Worm (Caenorhabditis elegans) whole organism, young adult: Measurements from ENCODE around the gene best-23.
A peak's percentile ranks its signal among the peaks of the same experiment; 100 is the strongest.

Experiments used
- B0261.1 ChIP-seq: sonication (generic microtip); optimal IDR thresholded peaks from 2 replicates; lab custom pipeline; 2016; ENCODE audit warnings: mild to moderate bottlenecking, missing genetic modification characterization, moderate library complexity, missing compliant biosample characterization
- B0336.3 ChIP-seq: fragments of 200-800 bp; sonication (Bioruptor generic); IDR thresholded peaks from 2 replicates; pipeline ENCODE4 v1.3.6; 2022; ENCODE audit warnings: missing genetic modification characterization, missing compliant biosample characterization
- C06A6.2 ChIP-seq: fragments of 200-800 bp; sonication (Bioruptor generic); conservative IDR thresholded peaks from 2 replicates; pipeline ENCODE4 v1.3.6; 2022; ENCODE audit warnings: missing genetic modification characterization, missing compliant biosample characterization
- F33H1.4 ChIP-seq: fragments of 200-800 bp; sonication (Bioruptor generic); IDR thresholded peaks from 2 replicates; pipeline ENCODE4 v1.3.6; 2022; ENCODE audit warnings: missing genetic modification reagents, missing genetic modification characterization, missing compliant biosample characterization
- F39B2.1 ChIP-seq: fragments of 200-800 bp; sonication (Bioruptor generic); IDR thresholded peaks from 2 replicates; pipeline ENCODE4 v1.3.6; 2022; ENCODE audit warnings: missing genetic modification reagents, missing genetic modification characterization, missing compliant biosample characterization
- F55B11.4 ChIP-seq: sonication (generic microtip); optimal IDR thresholded peaks from 2 replicates; lab custom pipeline; 2016; ENCODE audit warnings: missing compliant biosample characterization, missing genetic modification characterization, borderline replicate concordance; ENCODE audit not compliant: insufficient read depth
- F57A8.1 ChIP-seq: fragments of 200-800 bp; sonication (Bioruptor generic); optimal IDR thresholded peaks from 2 replicates; lab custom pipeline; 2018; ENCODE audit warnings: mild to moderate bottlenecking, missing genetic modification characterization, moderate library complexity, missing compliant biosample characterization
- F57C9.4 ChIP-seq: sonication (generic microtip); optimal IDR thresholded peaks from 2 replicates; lab custom pipeline; 2017; ENCODE audit warnings: mild to moderate bottlenecking, missing genetic modification characterization, missing compliant biosample characterization
- K11D2.4 ChIP-seq: fragments of 200-800 bp; sonication (Bioruptor generic); IDR thresholded peaks from 2 replicates; pipeline ENCODE4 v1.3.6; 2022; ENCODE audit warnings: missing genetic modification reagents, missing genetic modification characterization, missing compliant biosample characterization
- K12H6.12 ChIP-seq: fragments of 200-800 bp; sonication (Bioruptor generic); optimal IDR thresholded peaks from 2 replicates; lab custom pipeline; 2018; ENCODE audit warnings: mild to moderate bottlenecking, missing genetic modification characterization, missing compliant biosample characterization
- T07F8.4 ChIP-seq: sonication (generic microtip); optimal IDR thresholded peaks from 2 replicates; lab custom pipeline; 2016; ENCODE audit warnings: mild to moderate bottlenecking, missing genetic modification characterization, moderate library complexity, missing compliant biosample characterization
- Y67H2A.10 ChIP-seq: fragments of 200-800 bp; sonication (Bioruptor generic); conservative IDR thresholded peaks from 2 replicates; pipeline ENCODE4 v1.3.6; 2022; ENCODE audit warnings: missing genetic modification reagents, missing genetic modification characterization, missing compliant biosample characterization
- Y79H2A.3 ChIP-seq: fragments of 200-800 bp; sonication (Bioruptor generic); conservative IDR thresholded peaks from 2 replicates; pipeline ENCODE4 v1.3.6; 2022; ENCODE audit warnings: missing genetic modification reagents, missing genetic modification characterization, missing compliant biosample characterization
- ama-1 ChIP-seq, 3 experiments: fragments of 150-350 bp in 1 of 3; sonication (generic microtip) in 2 of 3; optimal IDR thresholded peaks; 2 replicates each; lab custom pipeline; 2014 to 2018; ENCODE audit warnings: missing biosample characterization in 2 of 3, missing genetic modification characterization in 2 of 3, missing genetic modification reagents in 2 of 3
- aptf-3 ChIP-seq: fragments of 200-800 bp; sonication (Bioruptor generic); IDR thresholded peaks from 2 replicates; pipeline ENCODE4 v1.3.6; 2022; ENCODE audit warnings: missing genetic modification characterization, missing compliant biosample characterization
- attf-5 ChIP-seq: fragments of 200-800 bp; sonication (Bioruptor generic); optimal IDR thresholded peaks from 2 replicates; lab custom pipeline; 2018; ENCODE audit warnings: mild to moderate bottlenecking, missing genetic modification characterization, missing compliant biosample characterization
- attf-6 ChIP-seq: fragments of 200-800 bp; sonication (Bioruptor generic); IDR thresholded peaks from 2 replicates; pipeline ENCODE4 v1.3.6; 2022; ENCODE audit warnings: missing genetic modification reagents, missing genetic modification characterization, missing compliant biosample characterization
- bed-2 ChIP-seq: fragments of 200-800 bp; sonication (Bioruptor generic); IDR thresholded peaks from 2 replicates; pipeline ENCODE4 v1.3.6; 2022; ENCODE audit warnings: missing genetic modification reagents, missing genetic modification characterization, missing compliant biosample characterization
- cebp-1 ChIP-seq, 2 experiments: fragments of 200-800 bp in 1 of 2; sonication (Bioruptor generic) in 1 of 2; sonication (generic microtip) in 1 of 2; IDR thresholded peaks in 1 of 2; optimal IDR thresholded peaks in 1 of 2; 2 replicates each; pipeline versions ENCODE4 v1.3.6 to Lab custom; 2017 to 2022; ENCODE audit warnings: missing compliant biosample characterization in 2 of 2, missing genetic modification characterization in 2 of 2, mild to moderate bottlenecking in 1 of 2, missing genetic modification reagents in 1 of 2, moderate library complexity in 1 of 2
- ceh-27 ChIP-seq: fragments of 200-800 bp; sonication (Bioruptor generic); optimal IDR thresholded peaks from 2 replicates; lab custom pipeline; 2018; ENCODE audit warnings: mild to moderate bottlenecking, missing genetic modification characterization, moderate library complexity, missing compliant biosample characterization
- ceh-79 ChIP-seq: sonication (generic microtip); optimal IDR thresholded peaks from 2 replicates; lab custom pipeline; 2017; ENCODE audit warnings: mild to moderate bottlenecking, missing genetic modification characterization, missing compliant biosample characterization
- dox-1 ChIP-seq: fragments of 200-800 bp; sonication (Bioruptor generic); IDR thresholded peaks from 2 replicates; pipeline ENCODE4 v1.3.6; 2022; ENCODE audit warnings: missing genetic modification reagents, missing genetic modification characterization, missing compliant biosample characterization
- dpff-1 ChIP-seq: sonication (generic microtip); optimal IDR thresholded peaks from 2 replicates; lab custom pipeline; 2017; ENCODE audit warnings: mild to moderate bottlenecking, missing genetic modification characterization, missing compliant biosample characterization
- egl-44 ChIP-seq: fragments of 200-800 bp; sonication (Bioruptor generic); IDR thresholded peaks from 2 replicates; pipeline ENCODE4 v1.3.6; 2022; ENCODE audit warnings: missing genetic modification reagents, missing genetic modification characterization, missing compliant biosample characterization
- ekl-4 ChIP-seq: fragments of 200-800 bp; sonication (Bioruptor generic); IDR thresholded peaks from 2 replicates; pipeline ENCODE4 v1.3.6; 2022; ENCODE audit warnings: missing genetic modification reagents, missing genetic modification characterization, missing compliant biosample characterization
- fkh-3 ChIP-seq: sonication (generic microtip); optimal IDR thresholded peaks from 2 replicates; lab custom pipeline; 2016; ENCODE audit warnings: mild to moderate bottlenecking, missing genetic modification characterization, missing compliant biosample characterization
- him-1 ChIP-seq: sonication (generic microtip); optimal IDR thresholded peaks from 2 replicates; lab custom pipeline; 2016; ENCODE audit warnings: missing genotype, missing genetic modification reagents, missing genetic modification characterization, missing compliant biosample characterization
- hlh-12 ChIP-seq: sonication (generic microtip); optimal IDR thresholded peaks from 2 replicates; lab custom pipeline; 2016; ENCODE audit warnings: missing genetic modification characterization, missing compliant biosample characterization
- hrde-1 ChIP-seq: sonication (generic microtip); optimal IDR thresholded peaks from 2 replicates; lab custom pipeline; 2016; ENCODE audit warnings: missing genetic modification characterization, mild to moderate bottlenecking, missing compliant biosample characterization, moderate library complexity, missing genotype, missing genetic modification reagents, borderline replicate concordance
- lag-1 ChIP-seq: fragments of 200-800 bp; sonication (Bioruptor generic); IDR thresholded peaks from 2 replicates; pipeline ENCODE4 v1.3.6; 2022; ENCODE audit warnings: missing genetic modification reagents, missing genetic modification characterization, missing compliant biosample characterization
- let-526 ChIP-seq: fragments of 200-800 bp; sonication (Bioruptor generic); IDR thresholded peaks from 2 replicates; pipeline ENCODE4 v1.3.6; 2022; ENCODE audit warnings: missing genetic modification reagents, missing genetic modification characterization, missing compliant biosample characterization
- lin-35 ChIP-seq, 3 experiments: fragments of 150-350 bp in 2 of 3; sonication (generic microtip) in 1 of 3; optimal IDR thresholded peaks; 2 replicates each; lab custom pipeline; 2014 to 2018; ENCODE audit warnings: missing biosample characterization in 3 of 3, missing genetic modification characterization in 3 of 3, missing genetic modification reagents in 3 of 3
- lin-40 ChIP-seq: sonication (generic microtip); optimal IDR thresholded peaks from 2 replicates; lab custom pipeline; 2016; ENCODE audit warnings: missing genetic modification characterization, mild to moderate bottlenecking, missing compliant biosample characterization, missing genotype, missing genetic modification reagents
- lsl-1 ChIP-seq: fragments of 200-800 bp; sonication (Bioruptor generic); optimal IDR thresholded peaks from 2 replicates; lab custom pipeline; 2018; ENCODE audit warnings: mild to moderate bottlenecking, missing genetic modification characterization, moderate library complexity, missing compliant biosample characterization
- lsy-27 ChIP-seq: sonication (generic microtip); optimal IDR thresholded peaks from 2 replicates; lab custom pipeline; 2017; ENCODE audit warnings: missing genetic modification characterization, mild to moderate bottlenecking, missing compliant biosample characterization, antibody characterized with exemption, missing genotype, borderline replicate concordance; ENCODE audit not compliant: insufficient read depth
- madf-6 ChIP-seq: fragments of 200-800 bp; sonication (Bioruptor generic); IDR thresholded peaks from 2 replicates; pipeline ENCODE4 v1.3.6; 2022; ENCODE audit warnings: missing genetic modification reagents, missing genetic modification characterization, missing compliant biosample characterization
- madf-8 ChIP-seq: fragments of 200-800 bp; sonication (Bioruptor generic); conservative IDR thresholded peaks from 2 replicates; pipeline ENCODE4 v1.3.6; 2022; ENCODE audit warnings: missing genetic modification reagents, missing genetic modification characterization, missing compliant biosample characterization
- nhr-27 ChIP-seq: fragments of 200-800 bp; sonication (Bioruptor generic); optimal IDR thresholded peaks from 2 replicates; lab custom pipeline; 2018; ENCODE audit warnings: mild to moderate bottlenecking, missing genetic modification characterization, moderate library complexity, missing compliant biosample characterization
- nhr-80 ChIP-seq: sonication (generic microtip); optimal IDR thresholded peaks from 2 replicates; lab custom pipeline; 2016; ENCODE audit warnings: missing genetic modification characterization, missing compliant biosample characterization
- rcor-1 ChIP-seq: fragments of 200-800 bp; sonication (Bioruptor generic); IDR thresholded peaks from 2 replicates; pipeline ENCODE4 v1.3.6; 2022; ENCODE audit warnings: missing genetic modification reagents, missing genetic modification characterization, missing compliant biosample characterization
- tbp1 ChIP-seq: fragments of 200-800 bp; sonication (Bioruptor generic); optimal IDR thresholded peaks from 2 replicates; lab custom pipeline; 2018; ENCODE audit warnings: mild to moderate bottlenecking, missing genetic modification characterization, missing compliant biosample characterization
- tbx-9 ChIP-seq: sonication (generic microtip); optimal IDR thresholded peaks from 2 replicates; lab custom pipeline; 2016; ENCODE audit warnings: borderline replicate concordance, missing genetic modification characterization, inconsistent platforms, missing compliant biosample characterization
- unc-62 ChIP-seq: fragments of 150-350 bp; optimal IDR thresholded peaks from 2 replicates; lab custom pipeline; 2014; ENCODE audit warnings: missing biosample characterization, missing genetic modification reagents, missing genetic modification characterization
- ztf-26 ChIP-seq: sonication (generic microtip); optimal IDR thresholded peaks from 2 replicates; lab custom pipeline; 2017; ENCODE audit warnings: missing genetic modification characterization, missing compliant biosample characterization

The best-23 gene

ce11 chrII:7887295-7887694 is 20.1 kb downstream of the best-23 start (continued):
- TF ChIP-seq ceh-27 (GFP tag; lab: Kevin White, UChicago) (peak; percentile 44), K11D2.4 (GFP tag; lab: Robert Waterston, UW) (no peak), ekl-4 (GFP tag; lab: Robert Waterston, UW) (no peak), fkh-3 (no peak), Y79H2A.3 (no peak), attf-6 (GFP tag; lab: Robert Waterston, UW) (no peak), let-526 (GFP tag; lab: Robert Waterston, UW) (no peak), madf-6 (GFP tag; lab: Robert Waterston, UW) (no peak), aptf-3 (GFP tag; lab: Robert Waterston, UW) (no peak), B0261.1 (tag; lab: Kevin White, UChicago) (no peak), F57C9.4 (tag; lab: Kevin White, UChicago) (no peak), attf-5 (GFP tag; lab: Kevin White, UChicago) (peak; percentile 25), K12H6.12 (tag; lab: Kevin White, UChicago) (peak; percentile 58), tbx-9 (tag; lab: Kevin White, UChicago) (no peak), hrde-1 (tag; lab: Kevin White, UChicago) (no peak), him-1 (no peak)

ce11 chrII:7884898-7885297 is 22.5 kb downstream of the best-23 start:
- TF ChIP-seq attf-5 (GFP tag; lab: Kevin White, UChicago) (no peak), lin-35 (GFP tag; optimal IDR thresholded peaks at IDR 0.05; lab: Kevin White, UChicago) (peak in 1 of 3 experiments; percentile 17), ceh-27 (GFP tag; lab: Kevin White, UChicago) (peak; percentile 12), F55B11.4 (no peak), cebp-1 (GFP tag; IDR thresholded peaks at IDR 0.05; lab: Robert Waterston, UW) (peak; percentile 43; the same call in 1 of the 2 replicates), cebp-1 (tag; optimal IDR thresholded peaks at IDR 0.05; lab: Kevin White, UChicago) (peak; percentile 89), K12H6.12 (tag; lab: Kevin White, UChicago) (peak; percentile 11)

ce11 chrII:7880373-7880862 is 27.0 kb downstream of the best-23 start, which contains the start of gene perm-1:
Gene perm-1 (plus strand): TSS chrII:7880812.
- TF ChIP-seq K12H6.12 (tag; lab: Kevin White, UChicago) (no peak), fkh-3 (no peak), madf-8 (GFP tag; lab: Robert Waterston, UW) (peak; percentile 96), ceh-79 (tag; lab: Kevin White, UChicago) (no peak), nhr-27 (tag; lab: Kevin White, UChicago) (no peak), Y67H2A.10 (GFP tag; lab: Robert Waterston, UW) (no peak), F39B2.1 (GFP tag; lab: Robert Waterston, UW) (no peak), ztf-26 (tag; lab: Kevin White, UChicago) (no peak), lag-1 (GFP tag; lab: Robert Waterston, UW) (no peak), lsy-27 (tag; lab: Kevin White, UChicago) (no peak), unc-62 (GFP tag; lab: Kevin White, UChicago) (no peak), tbp1 (GFP tag; lab: Kevin White, UChicago) (peak; percentile 61), lin-40 (tag; lab: Kevin White, UChicago) (no peak), C06A6.2 (no peak), dpff-1 (tag; lab: Kevin White, UChicago) (no peak), ama-1 (optimal IDR thresholded peaks at IDR 0.05; lab: Kevin White, UChicago) (no peak), ama-1 (GFP tag; optimal IDR thresholded peaks at IDR 0.05; lab: Kevin White, UChicago) (no peak), nhr-80 (tag; lab: Kevin White, UChicago) (no peak), hlh-12 (tag; lab: Kevin White, UChicago) (no peak), dox-1 (GFP tag; lab: Robert Waterston, UW) (peak; percentile 85), F33H1.4 (GFP tag; lab: Robert Waterston, UW) (peak; percentile 98), bed-2 (GFP tag; lab: Robert Waterston, UW) (no peak), T07F8.4 (tag; lab: Kevin White, UChicago) (no peak), F57A8.1 (no peak), B0336.3 (GFP tag; lab: Robert Waterston, UW) (peak; percentile 75), rcor-1 (GFP tag; lab: Robert Waterston, UW) (peak; percentile 90), lsl-1 (GFP tag; lab: Kevin White, UChicago) (peak; percentile 98), egl-44 (GFP tag; lab: Robert Waterston, UW) (no peak)
